Worm (Caenorhabditis elegans) whole organism, L1 larva: ENCODE measurements around the gene ZK470.14.
A peak's percentile ranks its signal among the peaks of the same experiment; 100 is the strongest.

Experiments used
- C04F5.9 ChIP-seq: sonication (generic microtip); optimal IDR thresholded peaks from 2 replicates; lab custom pipeline; 2016; ENCODE audit warnings: missing genetic modification characterization, missing compliant biosample characterization
- F16B12.6 ChIP-seq: fragments of 150-350 bp; optimal IDR thresholded peaks from 2 replicates; lab custom pipeline; 2014; ENCODE audit warnings: missing biosample characterization, missing genetic modification characterization
- alr-1 ChIP-seq: fragments of 200-800 bp; sonication (Bioruptor generic); optimal IDR thresholded peaks from 2 replicates; lab custom pipeline; 2018; ENCODE audit warnings: borderline replicate concordance, mild to moderate bottlenecking, missing genetic modification characterization, missing compliant biosample characterization
- aly-2 ChIP-seq: fragments of 150-350 bp; optimal IDR thresholded peaks from 2 replicates; lab custom pipeline; 2014; ENCODE audit warnings: missing biosample characterization, missing genetic modification characterization
- blmp-1 ChIP-seq: fragments of 150-350 bp; optimal IDR thresholded peaks from 2 replicates; lab custom pipeline; 2014; ENCODE audit warnings: missing biosample characterization, missing genetic modification characterization
- ceh-8 ChIP-seq: fragments of 200-800 bp; sonication (Bioruptor generic); optimal IDR thresholded peaks from 2 replicates; lab custom pipeline; 2018; ENCODE audit warnings: mild to moderate bottlenecking, missing genetic modification characterization, moderate library complexity, missing compliant biosample characterization
- ceh-90 ChIP-seq: sonication (generic microtip); optimal IDR thresholded peaks from 2 replicates; lab custom pipeline; 2016; ENCODE audit warnings: missing genetic modification characterization, missing compliant biosample characterization
- efl-1 ChIP-seq, 4 experiments: fragments of 150-350 bp; optimal IDR thresholded peaks in 3 of 4; peaks in 1 of 4; 1 replicate in 1 of 4; 2 replicates in 3 of 4; lab custom pipeline; 2014; ENCODE audit warnings: missing biosample characterization in 2 of 4, missing genetic modification characterization in 2 of 4, missing genetic modification reagents in 2 of 4
- efl-3 ChIP-seq: fragments of 200-800 bp; sonication (Bioruptor generic); optimal IDR thresholded peaks from 2 replicates; lab custom pipeline; 2018; ENCODE audit warnings: mild to moderate bottlenecking, missing genetic modification characterization, missing compliant biosample characterization
- egl-27 ChIP-seq, 2 experiments: fragments of 150-350 bp in 1 of 2; sonication (generic microtip); optimal IDR thresholded peaks; 3 replicates each; lab custom pipeline; 2017 to 2018; ENCODE audit warnings: missing biosample characterization in 2 of 2, missing genetic modification characterization in 2 of 2, missing genetic modification reagents in 2 of 2
- elt-2 ChIP-seq: sonication (generic microtip); optimal IDR thresholded peaks from 2 replicates; lab custom pipeline; 2016; ENCODE audit warnings: missing genetic modification characterization, mild to moderate bottlenecking, inconsistent platforms, missing compliant biosample characterization, missing genetic modification reagents
- elt-3 ChIP-seq, 6 experiments: fragments of 150-350 bp in 1 of 6; sonication (generic microtip); optimal IDR thresholded peaks; 2 replicates each; lab custom pipeline; 2017 to 2018; ENCODE audit warnings: missing biosample characterization in 6 of 6, missing genetic modification characterization in 6 of 6, inconsistent platforms in 1 of 6
- fkh-8 ChIP-seq: sonication (generic microtip); optimal IDR thresholded peaks from 2 replicates; lab custom pipeline; 2016; ENCODE audit warnings: mild to moderate bottlenecking, missing genetic modification characterization, missing compliant biosample characterization
- hlh-17 ChIP-seq: fragments of 200-800 bp; sonication (Bioruptor generic); optimal IDR thresholded peaks from 2 replicates; lab custom pipeline; 2018; ENCODE audit warnings: missing genetic modification characterization, mild to moderate bottlenecking, missing compliant biosample characterization, moderate library complexity, borderline replicate concordance
- hlh-4 ChIP-seq: sonication (generic microtip); optimal IDR thresholded peaks from 2 replicates; lab custom pipeline; 2016; ENCODE audit warnings: mild to moderate bottlenecking, missing genetic modification characterization, missing compliant biosample characterization
- irx-1 ChIP-seq: sonication (generic microtip); optimal IDR thresholded peaks from 2 replicates; lab custom pipeline; 2016; ENCODE audit warnings: missing genetic modification characterization, missing compliant biosample characterization
- isw-1 ChIP-seq: fragments of 200-800 bp; sonication (Bioruptor generic); IDR thresholded peaks from 2 replicates; pipeline ENCODE4 v1.3.6; 2022; ENCODE audit warnings: missing genetic modification characterization, missing compliant biosample characterization
- jun-1 ChIP-seq: fragments of 150-350 bp; optimal IDR thresholded peaks from 2 replicates; lab custom pipeline; 2014; ENCODE audit warnings: missing biosample characterization, missing genetic modification reagents, missing genetic modification characterization
- lin-13 ChIP-seq: fragments of 150-350 bp; optimal IDR thresholded peaks from 2 replicates; lab custom pipeline; 2014; ENCODE audit warnings: missing biosample characterization, missing genetic modification reagents, missing genetic modification characterization
- lin-14 ChIP-seq: fragments of 200-800 bp; sonication (Bioruptor generic); optimal IDR thresholded peaks from 2 replicates; lab custom pipeline; 2018; ENCODE audit warnings: mild to moderate bottlenecking, missing genetic modification characterization, moderate library complexity, missing compliant biosample characterization
- lin-39 ChIP-seq: fragments of 150-350 bp; optimal IDR thresholded peaks from 2 replicates; lab custom pipeline; 2014; ENCODE audit warnings: missing biosample characterization, missing genetic modification reagents, missing genetic modification characterization
- lir-3 ChIP-seq: sonication (generic microtip); optimal IDR thresholded peaks from 2 replicates; lab custom pipeline; 2016; ENCODE audit warnings: mild to moderate bottlenecking, missing genetic modification characterization, moderate library complexity, missing compliant biosample characterization; ENCODE audit not compliant: poor library complexity
- lsy-2 ChIP-seq, 2 experiments: fragments of 150-350 bp; optimal IDR thresholded peaks; 2 replicates each; lab custom pipeline; 2014; ENCODE audit warnings: missing biosample characterization in 2 of 2, missing genetic modification characterization in 2 of 2
- mdl-1 ChIP-seq, 2 experiments: fragments of 150-350 bp; optimal IDR thresholded peaks; 2 replicates each; lab custom pipeline; 2014 to 2017; ENCODE audit warnings: missing biosample characterization in 2 of 2, missing genetic modification characterization in 2 of 2, inconsistent platforms in 1 of 2
- mep-1 ChIP-seq: fragments of 150-350 bp; optimal IDR thresholded peaks from 2 replicates; lab custom pipeline; 2014; ENCODE audit warnings: missing biosample characterization, missing genetic modification characterization
- nhr-11 ChIP-seq: fragments of 150-350 bp; optimal IDR thresholded peaks from 2 replicates; lab custom pipeline; 2014; ENCODE audit warnings: missing biosample characterization, missing genetic modification characterization
- nhr-12 ChIP-seq: sonication (generic microtip); optimal IDR thresholded peaks from 2 replicates; lab custom pipeline; 2017; ENCODE audit warnings: missing biosample characterization, missing genetic modification characterization
- nhr-20 ChIP-seq: sonication (generic microtip); optimal IDR thresholded peaks from 2 replicates; lab custom pipeline; 2016; ENCODE audit warnings: mild to moderate bottlenecking, missing genetic modification characterization, missing compliant biosample characterization
- nhr-237 ChIP-seq: fragments of 150-350 bp; optimal IDR thresholded peaks from 2 replicates; lab custom pipeline; 2014; ENCODE audit warnings: missing biosample characterization, missing genetic modification characterization
- nhr-28 ChIP-seq: fragments of 150-350 bp; optimal IDR thresholded peaks from 2 replicates; lab custom pipeline; 2014; ENCODE audit warnings: missing biosample characterization, missing genetic modification characterization
- nhr-47 ChIP-seq: sonication (generic microtip); optimal IDR thresholded peaks from 2 replicates; lab custom pipeline; 2016; ENCODE audit warnings: mild to moderate bottlenecking, missing genetic modification characterization, moderate library complexity, missing compliant biosample characterization
- nhr-71 ChIP-seq: sonication (generic microtip); optimal IDR thresholded peaks from 2 replicates; lab custom pipeline; 2016; ENCODE audit warnings: mild to moderate bottlenecking, missing genetic modification characterization, moderate library complexity, missing compliant biosample characterization
- nhr-76 ChIP-seq: sonication (generic microtip); optimal IDR thresholded peaks from 2 replicates; lab custom pipeline; 2017; ENCODE audit warnings: missing biosample characterization, missing genetic modification characterization
- nhr-84 ChIP-seq: sonication (generic microtip); optimal IDR thresholded peaks from 2 replicates; lab custom pipeline; 2017; ENCODE audit warnings: missing biosample characterization, missing genetic modification characterization
- nhr-85 ChIP-seq: sonication (generic microtip); peaks from one replicate; lab custom pipeline; 2016; ENCODE audit warnings: missing genetic modification characterization, inconsistent platforms, missing compliant biosample characterization
- pax-3 ChIP-seq: fragments of 200-800 bp; sonication (Bioruptor generic); optimal IDR thresholded peaks from 2 replicates; lab custom pipeline; 2018; ENCODE audit warnings: mild to moderate bottlenecking, missing genetic modification characterization, moderate library complexity, missing compliant biosample characterization
- pqm-1 ChIP-seq: sonication (generic microtip); optimal IDR thresholded peaks from 3 replicates; lab custom pipeline; 2017; ENCODE audit warnings: missing biosample characterization, missing genetic modification characterization
- rnt-1 ChIP-seq: sonication (generic microtip); optimal IDR thresholded peaks from 2 replicates; lab custom pipeline; 2016; ENCODE audit warnings: mild to moderate bottlenecking, missing genetic modification characterization, moderate library complexity, missing compliant biosample characterization
- skn-1 ChIP-seq: fragments of 150-350 bp; optimal IDR thresholded peaks from 2 replicates; lab custom pipeline; 2014; ENCODE audit warnings: missing biosample characterization, missing genetic modification characterization
- snpc-4 ChIP-seq: fragments of 150-350 bp; optimal IDR thresholded peaks from 2 replicates; lab custom pipeline; 2014; ENCODE audit warnings: missing biosample characterization, missing genetic modification characterization
- snu-23 ChIP-seq: sonication (generic microtip); optimal IDR thresholded peaks from 2 replicates; lab custom pipeline; 2016; ENCODE audit warnings: missing genetic modification characterization, missing compliant biosample characterization
- swsn-7 ChIP-seq: sonication (generic microtip); optimal IDR thresholded peaks from 2 replicates; lab custom pipeline; 2016; ENCODE audit warnings: missing genetic modification characterization, missing compliant biosample characterization
- tlp-1 ChIP-seq: fragments of 150-350 bp; optimal IDR thresholded peaks from 2 replicates; lab custom pipeline; 2014; ENCODE audit warnings: missing biosample characterization, missing genetic modification characterization
- unc-30 ChIP-seq: sonication (generic microtip); optimal IDR thresholded peaks from 2 replicates; lab custom pipeline; 2017; ENCODE audit warnings: missing biosample characterization, missing genetic modification characterization
- xbp-1 ChIP-seq: sonication (generic microtip); optimal IDR thresholded peaks from 2 replicates; lab custom pipeline; 2016; ENCODE audit warnings: missing genetic modification characterization, missing compliant biosample characterization
- zip-4 ChIP-seq: fragments of 200-800 bp; sonication (Bioruptor generic); optimal IDR thresholded peaks from 2 replicates; lab custom pipeline; 2018; ENCODE audit warnings: mild to moderate bottlenecking, missing genetic modification characterization, moderate library complexity, missing compliant biosample characterization
- ztf-11 ChIP-seq, 2 experiments: sonication (generic microtip); optimal IDR thresholded peaks; 2 replicates each; lab custom pipeline; 2016 to 2017; ENCODE audit warnings: missing genetic modification characterization in 2 of 2, missing biosample characterization in 1 of 2, missing compliant biosample characterization in 1 of 2

Gene ZK470.14

DNA sequence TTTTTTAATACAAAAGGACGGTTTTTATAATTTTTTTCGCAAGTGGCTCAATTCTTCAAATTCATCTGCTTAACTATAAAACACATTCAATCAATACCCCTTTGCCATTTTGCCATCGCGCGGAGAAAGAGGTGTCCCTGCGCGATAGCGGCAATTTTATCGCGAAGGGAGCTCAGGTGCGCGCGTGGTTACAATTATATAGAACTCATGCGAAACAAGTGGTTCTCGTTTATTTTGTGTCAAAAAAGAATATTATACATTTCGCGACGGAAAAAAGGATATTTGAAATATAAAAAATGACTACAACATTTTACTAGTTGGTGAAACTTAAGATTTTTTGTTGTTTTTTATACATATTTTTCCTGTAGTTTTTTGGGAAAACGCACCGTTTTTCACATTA lies 41.9 kb downstream of the ZK470.14 start (continued):
- no peak for TF ChIP-seq ceh-90 (tag; lab: Kevin White, UChicago)
- TF ChIP-seq nhr-11 (tag; lab: Kevin White, UChicago) = peak; percentile 99
- TF ChIP-seq pqm-1 (tag; lab: Kevin White, UChicago) = peak; percentile 90
- peak; percentile 94 for TF ChIP-seq pax-3
- peak; percentile 96 for TF ChIP-seq fkh-8 (tag; lab: Kevin White, UChicago)
- peak; percentile 91 to 93 for TF ChIP-seq egl-27 (tag; optimal IDR thresholded peaks at IDR 0.05; lab: Kevin White, UChicago)
- TF ChIP-seq hlh-4 = peak; percentile 89
- peak; percentile 85 for TF ChIP-seq nhr-12
- TF ChIP-seq, all 84 proteins: peak for 77

DNA sequence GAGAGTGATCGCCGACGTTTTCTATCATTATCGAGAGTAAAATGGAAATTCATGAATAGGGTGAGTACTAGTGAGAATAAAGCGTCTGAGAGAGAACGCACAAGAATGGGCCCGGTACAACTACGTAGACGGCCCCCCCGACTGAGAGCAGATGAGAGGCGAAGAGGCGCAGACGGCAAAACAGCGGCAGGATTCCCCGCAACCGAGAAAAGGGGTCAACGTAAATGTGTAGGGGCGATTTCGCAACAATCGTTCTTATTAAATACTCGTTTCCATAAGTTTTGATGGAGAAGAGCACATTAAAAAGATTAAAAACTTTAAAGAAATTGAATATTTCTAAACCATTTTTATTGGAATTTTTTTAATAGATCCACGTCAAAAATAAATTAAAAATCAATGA lies 47.4 kb downstream of the ZK470.14 start:
- TF ChIP-seq lin-39 (tag; lab: Kevin White, UChicago) = no peak
- no peak for TF ChIP-seq nhr-28 (tag; lab: Kevin White, UChicago)
- no peak for TF ChIP-seq isw-1
- no peak for TF ChIP-seq lsy-2 (tag; optimal IDR thresholded peaks at IDR 0.05; lab: Kevin White, UChicago)
- no peak for TF ChIP-seq nhr-85 (tag; lab: Kevin White, UChicago)
- no peak for TF ChIP-seq jun-1 (tag; lab: Kevin White, UChicago)
- peak; percentile 12 for TF ChIP-seq nhr-71
- TF ChIP-seq nhr-12 = no peak
- TF ChIP-seq aly-2 (tag; lab: Kevin White, UChicago) = no peak
- peak; percentile 59 for TF ChIP-seq lin-14 (GFP tag; lab: Kevin White, UChicago)
- no peak for TF ChIP-seq tlp-1 (tag; lab: Kevin White, UChicago)
- TF ChIP-seq egl-27 (tag; optimal IDR thresholded peaks at IDR 0.05; lab: Kevin White, UChicago) = no peak
- no peak for TF ChIP-seq irx-1 (tag; lab: Kevin White, UChicago)
- TF ChIP-seq nhr-47 = peak; percentile 23
- no peak for TF ChIP-seq unc-30 (tag; lab: Kevin White, UChicago)
- TF ChIP-seq ceh-8 (GFP tag; lab: Kevin White, UChicago) = no peak
- TF ChIP-seq rnt-1 = peak; percentile 65
- TF ChIP-seq xbp-1 = peak; percentile 24
- TF ChIP-seq nhr-11 (tag; lab: Kevin White, UChicago) = no peak
- TF ChIP-seq efl-1 (optimal IDR thresholded peaks at IDR 0.05; lab: Kevin White, UChicago) = peak in 1 of 2 experiments; percentile 24
- TF ChIP-seq efl-1 (GFP tag; optimal IDR thresholded peaks at IDR 0.05 in 1 of 2; lab: Kevin White, UChicago) = peak in 1 of 2 experiments; percentile 84
- peak; percentile 2 for TF ChIP-seq snu-23 (GFP tag; lab: Kevin White, UChicago)
- TF ChIP-seq swsn-7 (tag; lab: Kevin White, UChicago) = peak; percentile 5
- peak; percentile 44 for TF ChIP-seq skn-1 (tag; lab: Kevin White, UChicago)
- TF ChIP-seq fkh-8 (tag; lab: Kevin White, UChicago) = no peak
- TF ChIP-seq snpc-4 = peak; percentile 9
- TF ChIP-seq C04F5.9 (tag; lab: Kevin White, UChicago) = no peak
- no peak for TF ChIP-seq pqm-1 (tag; lab: Kevin White, UChicago)
- no peak for TF ChIP-seq lin-13 (GFP tag; lab: Kevin White, UChicago)
- peak; percentile 28 for TF ChIP-seq mep-1 (tag; lab: Kevin White, UChicago)
- TF ChIP-seq zip-4 (GFP tag; lab: Kevin White, UChicago) = peak; percentile 80
- TF ChIP-seq nhr-20 (tag; lab: Kevin White, UChicago) = peak; percentile 5
- no peak for TF ChIP-seq lir-3 (tag; lab: Kevin White, UChicago)

DNA sequence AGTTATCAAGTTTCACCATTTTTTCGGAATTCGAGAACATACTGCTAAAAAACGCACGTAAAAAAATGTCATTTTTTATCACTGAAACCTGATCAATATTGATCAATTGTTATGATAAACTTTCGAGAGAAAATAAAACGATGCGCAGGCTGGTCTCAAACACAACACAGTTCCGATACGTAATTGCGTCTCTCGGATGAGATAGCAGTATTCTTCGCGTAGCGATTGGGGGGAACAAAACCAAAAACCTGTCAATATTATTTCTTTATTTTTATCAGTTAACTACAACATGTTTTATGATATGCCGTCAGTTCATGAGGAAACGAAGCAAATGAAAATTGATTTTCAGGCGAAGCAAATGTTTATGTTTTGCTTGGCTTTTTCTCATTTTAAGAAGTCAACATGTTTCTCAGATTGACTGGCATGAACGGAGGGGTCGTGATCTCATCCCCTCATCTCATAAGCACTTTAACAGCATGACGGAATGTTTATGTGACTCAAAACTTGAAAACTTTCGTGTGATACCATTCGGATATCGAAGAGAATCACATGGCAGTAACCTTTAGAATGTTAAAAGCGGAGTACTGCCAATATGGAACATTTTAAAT lies 48.4 kb downstream of the ZK470.14 start:
- TF ChIP-seq rnt-1 = no peak
- TF ChIP-seq hlh-17 (GFP tag; lab: Kevin White, UChicago) = no peak
- no peak for TF ChIP-seq ztf-11 (tag; optimal IDR thresholded peaks at IDR 0.05; lab: Kevin White, UChicago)
- TF ChIP-seq blmp-1 (tag; lab: Kevin White, UChicago) = peak; percentile 19
- no peak for TF ChIP-seq nhr-76 (tag; lab: Kevin White, UChicago)
- peak; percentile 33 for TF ChIP-seq lin-14 (GFP tag; lab: Kevin White, UChicago)
- peak in 1 of 6 experiments; percentile 53 for TF ChIP-seq elt-3 (tag; optimal IDR thresholded peaks at IDR 0.05; lab: Kevin White, UChicago)
- TF ChIP-seq F16B12.6 = no peak
- TF ChIP-seq mdl-1 (tag; optimal IDR thresholded peaks at IDR 0.05; lab: Kevin White, UChicago) = no peak
- no peak for TF ChIP-seq nhr-84 (tag; lab: Kevin White, UChicago)
- TF ChIP-seq nhr-11 (tag; lab: Kevin White, UChicago) = no peak
- no peak for TF ChIP-seq nhr-237
- peak; percentile 31 for TF ChIP-seq nhr-20 (tag; lab: Kevin White, UChicago)
- TF ChIP-seq efl-1 (optimal IDR thresholded peaks at IDR 0.05; lab: Kevin White, UChicago) = no peak
- peak in 1 of 2 experiments; percentile 42 for TF ChIP-seq efl-1 (GFP tag; optimal IDR thresholded peaks at IDR 0.05 in 1 of 2; lab: Kevin White, UChicago)
- no peak for TF ChIP-seq alr-1 (tag; lab: Kevin White, UChicago)
- no peak for TF ChIP-seq nhr-28 (tag; lab: Kevin White, UChicago)
- TF ChIP-seq elt-2 (tag; lab: Kevin White, UChicago) = peak; percentile 52
- TF ChIP-seq tlp-1 (tag; lab: Kevin White, UChicago) = no peak
- TF ChIP-seq nhr-71 = peak; percentile 11
- TF ChIP-seq snu-23 (GFP tag; lab: Kevin White, UChicago) = no peak
- no peak for TF ChIP-seq efl-3 (GFP tag; lab: Kevin White, UChicago)
